Worm (Caenorhabditis elegans) whole organism, mixed stage, embryonic: ENCODE results near the gene T11F9.1.

Experiments used
- M03D4.4 ChIP-seq: sonication (generic microtip); optimal IDR thresholded peaks from 2 replicates; lab custom pipeline; 2017; ENCODE audit warnings: mild to moderate bottlenecking, missing genetic modification characterization, missing compliant biosample characterization
- bed-3 ChIP-seq: fragments of 200-800 bp; sonication (Bioruptor generic); optimal IDR thresholded peaks from 3 replicates; lab custom pipeline; 2018; ENCODE audit warnings: mild to moderate bottlenecking, missing genetic modification characterization, moderate library complexity, missing compliant biosample characterization
- blmp-1 ChIP-seq: fragments of 150-350 bp; optimal IDR thresholded peaks from 2 replicates; lab custom pipeline; 2014; ENCODE audit warnings: missing biosample characterization, missing genetic modification characterization
- ceh-39 ChIP-seq: fragments of 150-350 bp; optimal IDR thresholded peaks from 2 replicates; lab custom pipeline; 2014; ENCODE audit warnings: missing biosample characterization, missing genetic modification characterization
- ceh-43 ChIP-seq: fragments of 200-800 bp; sonication (Bioruptor generic); optimal IDR thresholded peaks from 2 replicates; lab custom pipeline; 2018; ENCODE audit warnings: mild to moderate bottlenecking, missing genetic modification characterization, moderate library complexity, missing compliant biosample characterization
- ceh-83 ChIP-seq: fragments of 200-800 bp; sonication (Bioruptor generic); optimal IDR thresholded peaks from 2 replicates; lab custom pipeline; 2018; ENCODE audit warnings: mild to moderate bottlenecking, missing genetic modification characterization, missing compliant biosample characterization
- cnd-1 ChIP-seq: fragments of 200-800 bp; sonication (Bioruptor generic); optimal IDR thresholded peaks from 2 replicates; lab custom pipeline; 2018; ENCODE audit warnings: mild to moderate bottlenecking, missing genetic modification characterization, missing compliant biosample characterization
- drap-1 ChIP-seq: fragments of 200-800 bp; sonication (Bioruptor generic); optimal IDR thresholded peaks from 3 replicates; lab custom pipeline; 2018; ENCODE audit warnings: mild to moderate bottlenecking, missing genetic modification characterization, missing compliant biosample characterization
- elt-1 ChIP-seq: sonication (generic microtip); optimal IDR thresholded peaks from 2 replicates; lab custom pipeline; 2017; ENCODE audit warnings: missing genetic modification characterization, mild to moderate bottlenecking, missing compliant biosample characterization, antibody characterized with exemption, moderate library complexity, borderline replicate concordance; ENCODE audit not compliant: insufficient read depth
- elt-3 ChIP-seq: fragments of 150-350 bp; optimal IDR thresholded peaks from 2 replicates; lab custom pipeline; 2014; ENCODE audit warnings: missing biosample characterization, missing genetic modification characterization
- ham-2 ChIP-seq: fragments of 200-800 bp; sonication (Bioruptor generic); optimal IDR thresholded peaks from 2 replicates; lab custom pipeline; 2018; ENCODE audit warnings: mild to moderate bottlenecking, missing genetic modification characterization, missing compliant biosample characterization
- lin-13 ChIP-seq: fragments of 150-350 bp; optimal IDR thresholded peaks from 2 replicates; lab custom pipeline; 2014; ENCODE audit warnings: missing biosample characterization, missing genetic modification characterization
- lin-32 ChIP-seq: fragments of 200-800 bp; sonication (Bioruptor generic); optimal IDR thresholded peaks from 2 replicates; lab custom pipeline; 2018; ENCODE audit warnings: mild to moderate bottlenecking, missing genetic modification characterization, missing compliant biosample characterization
- lsy-2 ChIP-seq: fragments of 150-350 bp; optimal IDR thresholded peaks from 2 replicates; lab custom pipeline; 2014; ENCODE audit warnings: missing biosample characterization, missing genetic modification characterization
- mab-5 ChIP-seq: fragments of 150-350 bp; optimal IDR thresholded peaks from 2 replicates; lab custom pipeline; 2014; ENCODE audit warnings: missing biosample characterization, missing genetic modification characterization
- mep-1 ChIP-seq: fragments of 150-350 bp; optimal IDR thresholded peaks from 2 replicates; lab custom pipeline; 2017; ENCODE audit warnings: missing biosample characterization, missing genetic modification reagents, missing genetic modification characterization, inconsistent platforms
- mls-2 ChIP-seq: sonication (generic microtip); optimal IDR thresholded peaks from 2 replicates; lab custom pipeline; 2016; ENCODE audit warnings: mild to moderate bottlenecking, missing genetic modification characterization, moderate library complexity, missing compliant biosample characterization
- nhr-237 ChIP-seq: fragments of 150-350 bp; optimal IDR thresholded peaks from 2 replicates; lab custom pipeline; 2014; ENCODE audit warnings: missing biosample characterization, missing genetic modification characterization
- nhr-28 ChIP-seq: fragments of 150-350 bp; optimal IDR thresholded peaks from 2 replicates; lab custom pipeline; 2014; ENCODE audit warnings: missing biosample characterization, missing genetic modification characterization
- nhr-76 ChIP-seq: sonication (generic microtip); optimal IDR thresholded peaks from 2 replicates; lab custom pipeline; 2017; ENCODE audit warnings: missing biosample characterization, missing genetic modification characterization
- pha-4 ChIP-seq: fragments of 150-350 bp; optimal IDR thresholded peaks from 2 replicates; lab custom pipeline; 2018; ENCODE audit warnings: missing biosample characterization, missing genetic modification reagents, missing genetic modification characterization
- sem-2 ChIP-seq: fragments of 200-800 bp; sonication (Bioruptor generic); optimal IDR thresholded peaks from 2 replicates; lab custom pipeline; 2018; ENCODE audit warnings: mild to moderate bottlenecking, missing genetic modification characterization, missing compliant biosample characterization
- snpc-4 ChIP-seq: fragments of 150-350 bp; optimal IDR thresholded peaks from 2 replicates; lab custom pipeline; 2014; ENCODE audit warnings: missing biosample characterization, missing genetic modification characterization
- sptf-1 ChIP-seq: sonication (generic microtip); optimal IDR thresholded peaks from 2 replicates; lab custom pipeline; 2017; ENCODE audit warnings: mild to moderate bottlenecking, missing genetic modification characterization, moderate library complexity, missing compliant biosample characterization
- unc-120 ChIP-seq: sonication (generic microtip); optimal IDR thresholded peaks from 2 replicates; lab custom pipeline; 2017; ENCODE audit warnings: missing genetic modification characterization, missing compliant biosample characterization; ENCODE audit not compliant: poor library complexity, severe bottlenecking
- unc-39 ChIP-seq: fragments of 150-350 bp; optimal IDR thresholded peaks from 2 replicates; lab custom pipeline; 2014; ENCODE audit warnings: missing biosample characterization, missing genetic modification characterization
- unc-62 ChIP-seq: fragments of 150-350 bp; optimal IDR thresholded peaks from 2 replicates; lab custom pipeline; 2014; ENCODE audit warnings: missing biosample characterization, missing genetic modification reagents, missing genetic modification characterization
- zip-8 ChIP-seq: fragments of 150-350 bp; optimal IDR thresholded peaks from 2 replicates; lab custom pipeline; 2014; ENCODE audit warnings: missing biosample characterization, missing genetic modification characterization
- ztf-11 ChIP-seq: fragments of 150-350 bp; optimal IDR thresholded peaks from 2 replicates; lab custom pipeline; 2014; ENCODE audit warnings: missing biosample characterization, missing genetic modification characterization

T11F9.1 gene

DNA sequence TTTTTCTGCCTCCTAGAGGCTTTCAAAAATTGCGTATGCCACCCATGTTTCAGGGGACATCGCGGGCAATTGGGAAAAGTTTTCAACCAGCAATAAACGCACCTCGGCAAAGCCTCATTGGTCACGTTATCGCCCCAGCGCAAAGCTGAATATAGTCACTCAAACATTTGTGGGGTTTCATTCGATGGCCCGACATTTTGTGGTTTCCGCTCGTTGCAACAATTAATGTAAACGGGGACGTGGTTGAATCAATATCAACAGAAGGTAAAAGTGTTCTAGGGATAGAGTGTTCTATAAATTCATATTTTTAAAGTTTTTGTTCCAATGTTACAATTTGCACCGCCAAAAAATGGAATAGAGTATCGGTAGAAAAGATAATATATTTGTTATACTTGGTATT lies 28.9 kb downstream of the T11F9.1 start:
- TF ChIP-seq ztf-11 (tag; lab: Kevin White, UChicago) = no peak
- no peak for TF ChIP-seq unc-39 (tag; lab: Kevin White, UChicago)
- TF ChIP-seq unc-62 (GFP tag; lab: Kevin White, UChicago) = no peak
- TF ChIP-seq bed-3 (GFP tag; lab: Kevin White, UChicago) = no peak
- TF ChIP-seq ceh-39 (tag; lab: Kevin White, UChicago) = no peak
- TF ChIP-seq nhr-28 (tag; lab: Kevin White, UChicago) = no peak
- no peak for TF ChIP-seq elt-3 (tag; lab: Kevin White, UChicago)
- TF ChIP-seq elt-1 (tag; lab: Kevin White, UChicago) = no peak
- TF ChIP-seq sptf-1 (tag; lab: Kevin White, UChicago) = no peak
- no peak for TF ChIP-seq nhr-76 (tag; lab: Kevin White, UChicago)
- no peak for TF ChIP-seq sem-2
- TF ChIP-seq unc-120 (tag; lab: Kevin White, UChicago) = no peak

DNA sequence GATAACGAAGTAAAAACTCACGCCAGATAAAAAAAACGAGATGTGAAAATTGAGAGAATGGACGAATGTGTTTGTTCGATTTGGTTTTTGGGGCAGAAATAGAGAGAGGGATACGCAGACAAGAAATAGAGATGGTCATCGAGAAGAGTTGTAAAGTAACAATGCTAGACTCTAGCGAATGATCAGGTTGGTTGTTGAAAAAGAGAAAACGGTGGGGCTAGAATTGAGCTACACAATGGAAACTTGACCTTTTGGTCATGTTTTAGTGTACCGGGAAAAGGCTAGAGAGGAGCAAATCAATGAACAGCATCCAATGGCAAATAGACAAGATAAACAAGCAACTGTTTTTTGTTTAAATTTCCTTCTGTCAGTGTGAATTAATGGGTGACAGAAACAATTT lies 31.0 kb downstream of the T11F9.1 start, which contains the start of gene dhs-19:
Gene dhs-19 (minus strand): TSS at position 101 of the 400 bp plus-strand sequence.
- TF ChIP-seq lsy-2 (no peak), elt-3 (tag; lab: Kevin White, UChicago) (no peak)

DNA sequence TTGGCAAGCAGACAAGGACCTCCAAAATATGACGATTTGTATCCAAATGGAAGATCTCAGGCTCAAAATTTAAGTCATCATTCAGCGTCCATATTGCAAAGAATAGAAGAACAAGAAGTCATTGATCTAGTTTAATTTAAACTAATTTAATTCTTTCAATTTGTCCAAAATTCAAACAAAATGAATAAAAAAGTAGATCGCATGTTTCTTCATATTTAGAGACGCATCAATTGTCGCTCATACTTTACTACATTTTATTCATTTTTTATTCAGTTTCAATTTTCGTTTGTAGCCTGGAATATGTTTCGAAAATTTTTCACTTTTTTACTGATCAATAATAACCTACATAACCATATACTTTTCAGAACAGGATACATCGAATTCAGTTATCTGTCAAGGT lies 33.1 kb downstream of the T11F9.1 start, which contains the start of gene T11F9.21:
Gene T11F9.21 (plus strand): TSS at position 301 of the 400 bp plus-strand sequence.
- TF ChIP-seq mep-1 (no peak), unc-62 (GFP tag; lab: Kevin White, UChicago) (no peak), nhr-237 (tag; lab: Kevin White, UChicago) (no peak), mls-2 (tag; lab: Kevin White, UChicago) (no peak)

DNA sequence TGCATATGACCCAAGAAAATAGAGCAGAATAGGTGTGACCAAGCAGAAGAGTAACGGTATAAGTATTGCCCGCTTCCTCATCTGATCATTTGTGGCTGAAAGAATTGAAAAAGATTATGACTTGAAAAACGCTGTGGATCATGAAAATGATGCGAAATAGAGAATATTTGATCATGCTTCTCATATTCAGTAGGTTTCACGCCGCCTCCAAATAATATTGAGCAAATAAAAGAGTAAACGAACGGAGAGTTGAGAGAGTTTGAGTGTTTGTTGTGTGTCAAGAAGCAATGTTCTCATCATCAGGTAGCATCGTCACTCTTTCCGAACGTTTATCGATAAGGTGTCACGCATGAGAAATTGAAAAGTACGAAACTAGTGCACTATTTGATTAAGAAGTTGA lies 36.9 kb downstream of the T11F9.1 start, which contains the start of gene htrl-1:
Gene htrl-1 (minus strand): TSS at position 101 of the 400 bp plus-strand sequence.
- no peak for TF ChIP-seq ceh-39 (tag; lab: Kevin White, UChicago)
- TF ChIP-seq nhr-28 (tag; lab: Kevin White, UChicago) = no peak
- TF ChIP-seq lsy-2 = no peak
- TF ChIP-seq drap-1 (GFP tag; lab: Kevin White, UChicago) = no peak
- no peak for TF ChIP-seq pha-4 (tag; lab: Kevin White, UChicago)
- no peak for TF ChIP-seq ham-2
- TF ChIP-seq blmp-1 (tag; lab: Kevin White, UChicago) = no peak
- TF ChIP-seq unc-62 (GFP tag; lab: Kevin White, UChicago) = no peak
- TF ChIP-seq bed-3 (GFP tag; lab: Kevin White, UChicago) = no peak
- TF ChIP-seq mep-1 = no peak

DNA sequence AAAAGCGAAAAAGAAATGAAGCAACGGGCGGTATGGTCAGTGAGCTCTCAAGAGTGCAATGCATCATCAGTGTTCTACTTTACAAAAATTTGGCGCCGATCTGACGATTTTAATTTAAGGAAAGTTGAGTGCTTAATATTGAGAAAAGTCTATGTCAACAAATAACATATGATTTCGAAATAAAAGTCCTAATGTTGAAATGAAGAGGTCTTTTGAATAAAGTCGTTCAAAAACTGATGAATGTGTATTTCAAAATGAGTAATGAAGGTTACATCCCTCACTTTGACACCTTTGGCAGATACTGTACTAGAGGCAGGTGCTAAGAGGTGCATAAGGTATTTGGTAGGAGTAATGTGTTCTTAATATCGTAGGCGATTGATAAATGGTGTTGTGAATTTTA lies 38.1 kb downstream of the T11F9.1 start:
- TF ChIP-seq mab-5 (no peak), ham-2 (no peak), lsy-2 (no peak), blmp-1 (tag; lab: Kevin White, UChicago) (no peak), cnd-1 (tag; lab: Kevin White, UChicago) (no peak), mep-1 (no peak), pha-4 (tag; lab: Kevin White, UChicago) (no peak), ceh-83 (GFP tag; lab: Kevin White, UChicago) (no peak), nhr-76 (tag; lab: Kevin White, UChicago) (no peak), elt-1 (tag; lab: Kevin White, UChicago) (no peak), ztf-11 (tag; lab: Kevin White, UChicago) (no peak), sptf-1 (tag; lab: Kevin White, UChicago) (no peak), unc-120 (tag; lab: Kevin White, UChicago) (no peak), elt-3 (tag; lab: Kevin White, UChicago) (no peak), drap-1 (GFP tag; lab: Kevin White, UChicago) (no peak), unc-62 (GFP tag; lab: Kevin White, UChicago) (no peak), zip-8 (no peak), M03D4.4 (no peak), bed-3 (GFP tag; lab: Kevin White, UChicago) (no peak), nhr-28 (tag; lab: Kevin White, UChicago) (no peak)

DNA sequence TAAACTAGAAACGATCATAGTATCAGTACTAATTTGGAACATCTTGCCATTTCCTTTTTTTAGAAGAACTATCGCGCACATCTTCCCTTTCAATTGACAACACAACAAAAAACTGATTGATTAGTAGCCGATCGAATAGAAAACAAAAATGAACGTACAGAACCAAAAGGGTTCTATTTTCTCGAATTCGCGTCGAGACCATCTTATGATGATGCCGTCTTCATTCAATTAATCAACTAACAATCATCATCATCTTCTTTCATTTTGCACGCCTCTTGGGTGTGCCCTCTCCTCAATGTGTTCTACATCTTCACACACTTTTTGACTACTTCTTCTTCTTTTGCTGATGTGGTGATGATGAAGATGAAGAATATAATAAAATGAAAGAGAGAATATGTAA lies 40.4 kb downstream of the T11F9.1 start:
- TF ChIP-seq mep-1 = no peak
- no peak for TF ChIP-seq pha-4 (tag; lab: Kevin White, UChicago)
- no peak for TF ChIP-seq ham-2
- TF ChIP-seq drap-1 (GFP tag; lab: Kevin White, UChicago) = no peak
- no peak for TF ChIP-seq nhr-237 (tag; lab: Kevin White, UChicago)
- no peak for TF ChIP-seq lin-13 (tag; lab: Kevin White, UChicago)
- no peak for TF ChIP-seq mab-5
- TF ChIP-seq ceh-43 (GFP tag; lab: Kevin White, UChicago) = no peak
- TF ChIP-seq M03D4.4 = no peak
- no peak for TF ChIP-seq cnd-1 (tag; lab: Kevin White, UChicago)
- TF ChIP-seq zip-8 = no peak
- no peak for TF ChIP-seq mls-2 (tag; lab: Kevin White, UChicago)
- no peak for TF ChIP-seq blmp-1 (tag; lab: Kevin White, UChicago)
- no peak for TF ChIP-seq sem-2
- TF ChIP-seq elt-3 (tag; lab: Kevin White, UChicago) = no peak
- no peak for TF ChIP-seq lsy-2
- no peak for TF ChIP-seq snpc-4 (tag; lab: Kevin White, UChicago)
- TF ChIP-seq lin-32 (GFP tag; lab: Kevin White, UChicago) = no peak
- no peak for TF ChIP-seq ceh-83 (GFP tag; lab: Kevin White, UChicago)
- no peak for TF ChIP-seq unc-39 (tag; lab: Kevin White, UChicago)
